Worm (Caenorhabditis elegans) whole organism, L2 larva: Measurements from ENCODE around the gene gst-29.

Experiments
- C34F6.9 ChIP-seq: fragments of 150-350 bp; optimal IDR thresholded peaks from 2 replicates; lab custom pipeline; 2014; ENCODE audit warnings: missing biosample characterization, missing genetic modification characterization
- F13H6.1 ChIP-seq: sonication (generic microtip); optimal IDR thresholded peaks from 2 replicates; lab custom pipeline; 2016; ENCODE audit warnings: missing genetic modification characterization, missing compliant biosample characterization
- Y55F3AM.14 ChIP-seq: fragments of 200-800 bp; sonication (Bioruptor generic); optimal IDR thresholded peaks from 2 replicates; lab custom pipeline; 2018; ENCODE audit warnings: mild to moderate bottlenecking, missing genetic modification characterization, missing compliant biosample characterization
- alr-1 ChIP-seq: fragments of 150-350 bp; optimal IDR thresholded peaks from 2 replicates; lab custom pipeline; 2014; ENCODE audit warnings: missing biosample characterization, missing genetic modification characterization
- aly-2 ChIP-seq: fragments of 150-350 bp; optimal IDR thresholded peaks from 2 replicates; lab custom pipeline; 2014; ENCODE audit warnings: missing biosample characterization, missing genetic modification characterization
- ama-1 ChIP-seq: fragments of 150-350 bp; optimal IDR thresholded peaks from 2 replicates; lab custom pipeline; 2018; ENCODE audit warnings: inconsistent platforms
- blmp-1 ChIP-seq: sonication (generic microtip); optimal IDR thresholded peaks from 2 replicates; lab custom pipeline; 2017; ENCODE audit warnings: missing genetic modification characterization, mild to moderate bottlenecking, missing compliant biosample characterization, antibody characterized with exemption, moderate library complexity; ENCODE audit not compliant: insufficient read depth
- ceh-16 ChIP-seq: fragments of 150-350 bp; optimal IDR thresholded peaks from 2 replicates; lab custom pipeline; 2014; ENCODE audit warnings: missing biosample characterization, missing genetic modification characterization
- ceh-82 ChIP-seq: fragments of 150-350 bp; optimal IDR thresholded peaks from 2 replicates; lab custom pipeline; 2014; ENCODE audit warnings: missing biosample characterization, missing genetic modification characterization
- crh-2 ChIP-seq: sonication (generic microtip); optimal IDR thresholded peaks from 2 replicates; lab custom pipeline; 2017; ENCODE audit warnings: missing biosample characterization, missing genetic modification characterization
- dmd-4 ChIP-seq: sonication (generic microtip); optimal IDR thresholded peaks from 2 replicates; lab custom pipeline; 2017; ENCODE audit warnings: missing biosample characterization, missing genetic modification characterization
- egl-27 ChIP-seq: sonication (generic microtip); optimal IDR thresholded peaks from 3 replicates; lab custom pipeline; 2017; ENCODE audit warnings: missing biosample characterization, missing genetic modification reagents, missing genetic modification characterization
- elt-1 ChIP-seq: fragments of 150-350 bp; optimal IDR thresholded peaks from 2 replicates; lab custom pipeline; 2014; ENCODE audit warnings: missing biosample characterization, missing genetic modification characterization
- fos-1 ChIP-seq: fragments of 150-350 bp; optimal IDR thresholded peaks from 2 replicates; lab custom pipeline; 2014; ENCODE audit warnings: missing biosample characterization, missing genetic modification characterization
- gmeb-1 ChIP-seq: fragments of 150-350 bp; optimal IDR thresholded peaks from 2 replicates; lab custom pipeline; 2014; ENCODE audit warnings: missing biosample characterization, missing genetic modification characterization
- lin-11 ChIP-seq: fragments of 150-350 bp; sonication (generic microtip); optimal IDR thresholded peaks from 2 replicates; lab custom pipeline; 2014; ENCODE audit warnings: missing biosample characterization, missing genetic modification characterization, inconsistent platforms, mixed read lengths
- lin-13 ChIP-seq: fragments of 150-350 bp; optimal IDR thresholded peaks from 2 replicates; lab custom pipeline; 2014; ENCODE audit warnings: missing biosample characterization, missing genetic modification reagents, missing genetic modification characterization
- lin-39 ChIP-seq: fragments of 150-350 bp; optimal IDR thresholded peaks from 2 replicates; lab custom pipeline; 2014; ENCODE audit warnings: missing biosample characterization, missing genetic modification reagents, missing genetic modification characterization
- lsy-2 ChIP-seq, 2 experiments: fragments of 150-350 bp in 1 of 2; sonication (generic microtip) in 1 of 2; optimal IDR thresholded peaks; 2 replicates each; lab custom pipeline; 2014 to 2017; ENCODE audit warnings: missing biosample characterization in 2 of 2, missing genetic modification characterization in 2 of 2
- mab-5 ChIP-seq: fragments of 150-350 bp; optimal IDR thresholded peaks from 2 replicates; lab custom pipeline; 2014; ENCODE audit warnings: missing biosample characterization, missing genetic modification characterization
- mdl-1 ChIP-seq, 2 experiments: fragments of 150-350 bp in 1 of 2; sonication (generic microtip) in 1 of 2; optimal IDR thresholded peaks; 2 replicates each; lab custom pipeline; 2017; ENCODE audit warnings: missing biosample characterization in 2 of 2, missing genetic modification characterization in 2 of 2
- nhr-12 ChIP-seq: fragments of 150-350 bp; optimal IDR thresholded peaks from 2 replicates; lab custom pipeline; 2014; ENCODE audit warnings: missing biosample characterization, missing genetic modification characterization
- nhr-129 ChIP-seq: fragments of 150-350 bp; optimal IDR thresholded peaks from 2 replicates; lab custom pipeline; 2014; ENCODE audit warnings: missing biosample characterization, missing genetic modification characterization
- nhr-21 ChIP-seq: fragments of 150-350 bp; optimal IDR thresholded peaks from 2 replicates; lab custom pipeline; 2014; ENCODE audit warnings: missing biosample characterization, missing genetic modification characterization
- nhr-25 ChIP-seq: fragments of 150-350 bp; sonication (generic microtip); optimal IDR thresholded peaks from 3 replicates; lab custom pipeline; 2014; ENCODE audit warnings: missing biosample characterization, missing genetic modification characterization
- peb-1 ChIP-seq: fragments of 150-350 bp; optimal IDR thresholded peaks from 2 replicates; lab custom pipeline; 2014; ENCODE audit warnings: missing biosample characterization, missing genetic modification characterization
- sma-3 ChIP-seq: sonication (generic microtip); optimal IDR thresholded peaks from 2 replicates; lab custom pipeline; 2016; ENCODE audit warnings: missing genetic modification reagents, missing genetic modification characterization, missing compliant biosample characterization
- sma-9 ChIP-seq, 2 experiments: fragments of 150-350 bp in 1 of 2; sonication (generic microtip) in 1 of 2; optimal IDR thresholded peaks; 2 replicates each; lab custom pipeline; 2014 to 2016; ENCODE audit warnings: missing genetic modification characterization in 2 of 2, mild to moderate bottlenecking in 1 of 2, missing biosample characterization in 1 of 2, missing compliant biosample characterization in 1 of 2, missing genetic modification reagents in 1 of 2, moderate library complexity in 1 of 2
- snpc-4 ChIP-seq: fragments of 150-350 bp; optimal IDR thresholded peaks from 2 replicates; lab custom pipeline; 2014; ENCODE audit warnings: missing biosample characterization, missing genetic modification characterization
- unc-55 ChIP-seq: fragments of 150-350 bp; sonication (generic microtip); optimal IDR thresholded peaks from 3 replicates; lab custom pipeline; 2014; ENCODE audit warnings: missing biosample characterization, missing genetic modification reagents, missing genetic modification characterization
- zag-1 ChIP-seq: fragments of 150-350 bp; optimal IDR thresholded peaks from 2 replicates; lab custom pipeline; 2014; ENCODE audit warnings: missing biosample characterization, missing genetic modification characterization
- ztf-1 ChIP-seq: fragments of 200-800 bp; sonication (Bioruptor generic); conservative IDR thresholded peaks from 2 replicates; pipeline ENCODE4 v1.3.6; 2022; ENCODE audit warnings: missing genetic modification characterization, missing compliant biosample characterization
- ztf-4 ChIP-seq: fragments of 150-350 bp; optimal IDR thresholded peaks from 2 replicates; lab custom pipeline; 2014; ENCODE audit warnings: missing biosample characterization, missing genetic modification characterization

Gene gst-29

ce11 chrII:15212260-15212914, 42.7 kb upstream of the gst-29 start:
- TF ChIP-seq blmp-1 (tag; lab: Kevin White, UChicago) (peak; percentile 71), F13H6.1 (tag; lab: Kevin White, UChicago) (peak; percentile 77), zag-1 (tag; lab: Kevin White, UChicago) (no peak), alr-1 (tag; lab: Kevin White, UChicago) (no peak), nhr-21 (peak; percentile 59), crh-2 (peak; percentile 53), ceh-16 (tag; lab: Kevin White, UChicago) (peak; percentile 46), sma-3 (GFP tag; lab: Kevin White, UChicago) (peak; percentile 74), sma-9 (GFP tag; optimal IDR thresholded peaks at IDR 0.05; lab: Kevin White, UChicago) (peak; percentile 69), sma-9 (tag; optimal IDR thresholded peaks at IDR 0.05; lab: Kevin White, UChicago) (no peak), nhr-25 (tag; lab: Kevin White, UChicago) (peak; percentile 86), ztf-1 (GFP tag; lab: Robert Waterston, UW) (no peak), fos-1 (tag; lab: Kevin White, UChicago) (peak; percentile 19), ztf-4 (peak; percentile 57), nhr-129 (tag; lab: Kevin White, UChicago) (peak; percentile 89), peb-1 (tag; lab: Kevin White, UChicago) (no peak)

ce11 chrII:15209309-15209708, 39.6 kb upstream of the gst-29 start:
- TF ChIP-seq blmp-1 (tag; lab: Kevin White, UChicago) (peak; percentile 36), Y55F3AM.14 (GFP tag; lab: Kevin White, UChicago) (no peak), snpc-4 (no peak), unc-55 (peak; percentile 22), mab-5 (tag; lab: Kevin White, UChicago) (no peak), C34F6.9 (tag; lab: Kevin White, UChicago) (peak; percentile 32), lin-39 (tag; lab: Kevin White, UChicago) (no peak), lsy-2 (tag; optimal IDR thresholded peaks at IDR 0.05; lab: Kevin White, UChicago) (peak in 1 of 2 experiments; percentile 12), fos-1 (tag; lab: Kevin White, UChicago) (no peak), nhr-25 (tag; lab: Kevin White, UChicago) (no peak)
- TF ChIP-seq, all 48 proteins: peak for 4

- no peak for TF ChIP-seq lin-13 (GFP tag; lab: Kevin White, UChicago)
- no peak for TF ChIP-seq egl-27 (tag; lab: Kevin White, UChicago)
- no peak for TF ChIP-seq lin-11
- no peak for TF ChIP-seq C34F6.9 (tag; lab: Kevin White, UChicago)
- TF ChIP-seq ztf-4: no peak
- no peak for TF ChIP-seq elt-1 (tag; lab: Kevin White, UChicago)
- TF ChIP-seq ceh-82 (tag; lab: Kevin White, UChicago): no peak
- no peak for TF ChIP-seq ztf-1 (GFP tag; lab: Robert Waterston, UW)
- TF ChIP-seq sma-9 (GFP tag; optimal IDR thresholded peaks at IDR 0.05; lab: Kevin White, UChicago): no peak
- no peak for TF ChIP-seq sma-9 (tag; optimal IDR thresholded peaks at IDR 0.05; lab: Kevin White, UChicago)
Observed at ce11 chrII:15208874-15209273, 39.2 kb upstream of the gst-29 start.

- no peak for TF ChIP-seq C34F6.9 (tag; lab: Kevin White, UChicago)
- TF ChIP-seq lsy-2 (tag; optimal IDR thresholded peaks at IDR 0.05; lab: Kevin White, UChicago): peak; percentile 53 to 91
- no peak for TF ChIP-seq zag-1 (tag; lab: Kevin White, UChicago)
- TF ChIP-seq ama-1 (lab: Kevin White, UChicago): peak; percentile 2
- TF ChIP-seq mdl-1 (tag; optimal IDR thresholded peaks at IDR 0.05; lab: Kevin White, UChicago): no peak
- TF ChIP-seq gmeb-1 (tag; lab: Kevin White, UChicago): peak; percentile 32
Observed at ce11 chrII:15208151-15208550, 38.5 kb upstream of the gst-29 start.

ce11 chrII:15207562-15207961, 37.9 kb upstream of the gst-29 start:
- TF ChIP-seq fos-1 (tag; lab: Kevin White, UChicago): peak; percentile 38
- TF ChIP-seq sma-9 (GFP tag; optimal IDR thresholded peaks at IDR 0.05; lab: Kevin White, UChicago): peak; percentile 31
- TF ChIP-seq sma-9 (tag; optimal IDR thresholded peaks at IDR 0.05; lab: Kevin White, UChicago): no peak
- TF ChIP-seq aly-2 (tag; lab: Kevin White, UChicago): no peak
- no peak for TF ChIP-seq egl-27 (tag; lab: Kevin White, UChicago)
- TF ChIP-seq nhr-12 (tag; lab: Kevin White, UChicago): no peak
- TF ChIP-seq dmd-4 (tag; lab: Kevin White, UChicago): no peak
- no peak for TF ChIP-seq lin-11
- TF ChIP-seq sma-3 (GFP tag; lab: Kevin White, UChicago): no peak
